Worm (Caenorhabditis elegans): ENCODE measurements around the gene smg-8.

- no peak for TF ChIP-seq him-1 (tag; optimal IDR thresholded peaks at IDR 0.05)
- TF ChIP-seq W03F9.2 (tag; optimal IDR thresholded peaks at IDR 0.05) = no peak
- TF ChIP-seq dao-5 (tag; optimal IDR thresholded peaks at IDR 0.05) = no peak
Measured at ce11 chrII:14432100-14432499, 9.1 kb upstream of the smg-8 start.
